Worm (Caenorhabditis elegans) whole organism, late embryonic: ENCODE measurements around the gene W02H5.19.

Source experiments
- T23F11.4 ChIP-seq: fragments of 200-800 bp; sonication (Bioruptor generic); optimal IDR thresholded peaks from 2 replicates; lab custom pipeline; 2018; ENCODE audit warnings: mild to moderate bottlenecking, missing genetic modification characterization, missing compliant biosample characterization
- ceh-31 ChIP-seq: sonication (generic microtip); optimal IDR thresholded peaks from 2 replicates; lab custom pipeline; 2016; ENCODE audit warnings: missing genetic modification characterization, missing compliant biosample characterization
- elt-2 ChIP-seq: sonication (generic microtip); optimal IDR thresholded peaks from 2 replicates; lab custom pipeline; 2016; ENCODE audit warnings: missing genetic modification reagents, missing genetic modification characterization, missing compliant biosample characterization
- ets-4 ChIP-seq: sonication (generic microtip); optimal IDR thresholded peaks from 2 replicates; lab custom pipeline; 2016; ENCODE audit warnings: missing genetic modification characterization, missing compliant biosample characterization
- madf-2 ChIP-seq: sonication (generic microtip); optimal IDR thresholded peaks from 2 replicates; lab custom pipeline; 2017; ENCODE audit warnings: missing genetic modification characterization, missing compliant biosample characterization
- pag-3 ChIP-seq: sonication (generic microtip); optimal IDR thresholded peaks from 2 replicates; lab custom pipeline; 2016; ENCODE audit warnings: missing compliant biosample characterization, missing genetic modification characterization, borderline replicate concordance
- pax-1 ChIP-seq: fragments of 150-350 bp; optimal IDR thresholded peaks from 2 replicates; lab custom pipeline; 2014; ENCODE audit warnings: missing biosample characterization, missing genetic modification characterization
- pqm-1 ChIP-seq: sonication (generic microtip); optimal IDR thresholded peaks from 2 replicates; lab custom pipeline; 2016; ENCODE audit warnings: missing genetic modification characterization, missing compliant biosample characterization
- pros-1 ChIP-seq: fragments of 150-350 bp; optimal IDR thresholded peaks from 2 replicates; lab custom pipeline; 2014; ENCODE audit warnings: missing biosample characterization, missing genetic modification reagents, missing genetic modification characterization
- ref-2 ChIP-seq: sonication (generic microtip); optimal IDR thresholded peaks from 2 replicates; lab custom pipeline; 2016; ENCODE audit warnings: missing genetic modification characterization, missing compliant biosample characterization
- sdc-2 ChIP-seq: sonication (generic microtip); optimal IDR thresholded peaks from 2 replicates; lab custom pipeline; 2016; ENCODE audit warnings: missing genotype, missing genetic modification characterization, missing compliant biosample characterization
- sox-4 ChIP-seq: sonication (generic microtip); optimal IDR thresholded peaks from 2 replicates; lab custom pipeline; 2017; ENCODE audit warnings: mild to moderate bottlenecking, missing genetic modification characterization, inconsistent platforms, missing compliant biosample characterization
- unc-3 ChIP-seq, 2 experiments: fragments of 200-800 bp in 1 of 2; sonication (Bioruptor generic) in 1 of 2; sonication (generic microtip) in 1 of 2; conservative IDR thresholded peaks in 1 of 2; optimal IDR thresholded peaks in 1 of 2; 2 replicates each; pipeline versions ENCODE4 v1.3.6 to Lab custom; 2016 to 2022; ENCODE audit warnings: missing compliant biosample characterization in 2 of 2, missing genetic modification characterization in 2 of 2, missing genetic modification reagents in 1 of 2
- unc-42 ChIP-seq: sonication (generic microtip); optimal IDR thresholded peaks from 2 replicates; lab custom pipeline; 2016; ENCODE audit warnings: missing genotype, missing genetic modification characterization, missing compliant biosample characterization

- TF ChIP-seq unc-42 (tag; lab: Kevin White, UChicago), result no peak
- no peak for TF ChIP-seq T23F11.4 (GFP tag; lab: Kevin White, UChicago)
- TF ChIP-seq pax-1 (tag; lab: Kevin White, UChicago), result no peak
- no peak for TF ChIP-seq unc-3 (GFP tag; conservative IDR thresholded peaks at IDR 0.05; lab: Robert Waterston, UW)
- TF ChIP-seq unc-3 (tag; optimal IDR thresholded peaks at IDR 0.05; lab: Kevin White, UChicago), result no peak
- TF ChIP-seq ref-2 (tag; lab: Kevin White, UChicago), result no peak
- TF ChIP-seq pqm-1 (tag; lab: Kevin White, UChicago), result no peak
- TF ChIP-seq pros-1 (tag; lab: Kevin White, UChicago), result no peak
- TF ChIP-seq elt-2 (tag; lab: Kevin White, UChicago), result no peak
- TF ChIP-seq pag-3 (tag; lab: Kevin White, UChicago), result no peak
- no peak for TF ChIP-seq sdc-2 (tag; lab: Kevin White, UChicago)
- no peak for TF ChIP-seq ceh-31 (tag; lab: Kevin White, UChicago)
- no peak for TF ChIP-seq madf-2 (tag; lab: Kevin White, UChicago)
- no peak for TF ChIP-seq ets-4
- no peak for TF ChIP-seq sox-4 (tag; lab: Kevin White, UChicago)
Observed at ce11 chrV:2657682-2658081, 19.0 kb downstream of the W02H5.19 start.
